Fruit fly (Drosophila melanogaster) whole organism, embryonic: ENCODE results near the gene CG17816.

Experiments
- Atf6 ChIP-seq: fragments of 200-800 bp; sonication (Bioruptor generic); IDR thresholded peaks from 2 replicates; pipeline ENCODE4 v1.3.6; 2022; ENCODE audit warnings: missing biosample characterization, missing genetic modification characterization
- Bgb ChIP-seq: fragments of 200-800 bp; sonication (Bioruptor generic); IDR thresholded peaks from 2 replicates; pipeline ENCODE4 v1.3.6; 2022; ENCODE audit warnings: missing biosample characterization, missing genetic modification characterization; ENCODE audit not compliant: partially characterized antibody
- C15 ChIP-seq: fragments of 200-800 bp; sonication (Bioruptor generic); IDR thresholded peaks from 3 replicates; pipeline ENCODE4 v1.3.6; 2022; ENCODE audit warnings: missing biosample characterization, missing genetic modification characterization
- CG10274 ChIP-seq: fragments of 200-800 bp; sonication (Bioruptor generic); optimal IDR thresholded peaks from 3 replicates; lab custom pipeline; 2017; ENCODE audit warnings: missing biosample characterization, mild to moderate bottlenecking, missing genetic modification characterization
- CG10321 ChIP-seq: fragments of 200-800 bp; sonication (Bioruptor generic); IDR thresholded peaks from 2 replicates; pipeline ENCODE4 v1.3.6; 2022; ENCODE audit warnings: missing biosample characterization, missing genetic modification characterization
- CG10462 ChIP-seq: fragments of 200-800 bp; sonication (Bioruptor generic); optimal IDR thresholded peaks from 2 replicates; lab custom pipeline; 2016; ENCODE audit warnings: missing biosample characterization, missing genetic modification characterization
- CG11398 ChIP-seq: fragments of 200-800 bp; sonication (Bioruptor generic); optimal IDR thresholded peaks from 2 replicates; lab custom pipeline; 2016; ENCODE audit warnings: missing biosample characterization, missing genetic modification characterization
- CG12391 ChIP-seq: fragments of 200-800 bp; sonication (Bioruptor generic); optimal IDR thresholded peaks from 3 replicates; lab custom pipeline; 2018; ENCODE audit warnings: missing biosample characterization, mild to moderate bottlenecking, missing genetic modification characterization, moderate library complexity
- CG13894 ChIP-seq: fragments of 200-800 bp; sonication (Bioruptor generic); optimal IDR thresholded peaks from 3 replicates; lab custom pipeline; 2018; ENCODE audit warnings: missing biosample characterization, mild to moderate bottlenecking, missing genetic modification characterization, moderate library complexity
- CG17612 ChIP-seq: fragments of 200-800 bp; sonication (Bioruptor generic); IDR thresholded peaks from 2 replicates; pipeline ENCODE4 v1.3.6; 2022; ENCODE audit warnings: missing biosample characterization, missing genetic modification characterization
- CG1792 ChIP-seq: fragments of 200-800 bp; sonication (Bioruptor generic); optimal IDR thresholded peaks from 2 replicates; lab custom pipeline; 2016; ENCODE audit warnings: missing biosample characterization, missing genetic modification characterization
- CG18476 ChIP-seq: fragments of 200-800 bp; sonication (Bioruptor generic); optimal IDR thresholded peaks from 2 replicates; lab custom pipeline; 2016; ENCODE audit warnings: missing biosample characterization, mild to moderate bottlenecking, missing genetic modification characterization
- CG2678 ChIP-seq: fragments of 200-800 bp; sonication (Bioruptor generic); optimal IDR thresholded peaks from 3 replicates; lab custom pipeline; 2019; ENCODE audit warnings: missing biosample characterization, mild to moderate bottlenecking, missing genetic modification characterization, moderate library complexity
- CG31224 ChIP-seq: fragments of 200-800 bp; sonication (Bioruptor generic); IDR thresholded peaks from 2 replicates; pipeline ENCODE4 v1.3.6; 2022; ENCODE audit warnings: missing biosample characterization, missing genetic modification characterization
- CG32532 ChIP-seq: fragments of 200-800 bp; sonication (Bioruptor generic); IDR thresholded peaks from 2 replicates; pipeline ENCODE4 v1.3.6; 2022; ENCODE audit warnings: missing biosample characterization, missing genetic modification characterization
- CG3838 ChIP-seq: fragments of 200-800 bp; sonication (Bioruptor generic); optimal IDR thresholded peaks from 3 replicates; lab custom pipeline; 2016; ENCODE audit warnings: missing biosample characterization, missing genetic modification characterization
- CG42726 ChIP-seq: fragments of 200-800 bp; sonication (Bioruptor generic); IDR thresholded peaks from 2 replicates; pipeline ENCODE4 v1.3.6; 2022; ENCODE audit warnings: missing biosample characterization, missing genetic modification characterization; ENCODE audit not compliant: partially characterized antibody
- CG4282 ChIP-seq: fragments of 200-800 bp; sonication (Bioruptor generic); optimal IDR thresholded peaks from 2 replicates; lab custom pipeline; 2016; ENCODE audit warnings: missing biosample characterization, missing genetic modification characterization
- CG4730 ChIP-seq: fragments of 200-800 bp; sonication (Bioruptor generic); IDR thresholded peaks from 2 replicates; pipeline ENCODE4 v1.3.6; 2022; ENCODE audit warnings: missing biosample characterization, missing genetic modification characterization
- CG4820 ChIP-seq: fragments of 200-800 bp; sonication (Bioruptor generic); optimal IDR thresholded peaks from 3 replicates; lab custom pipeline; 2016; ENCODE audit warnings: missing biosample characterization, missing genetic modification characterization
- CG4854 ChIP-seq: fragments of 200-800 bp; sonication (Bioruptor generic); optimal IDR thresholded peaks from 2 replicates; lab custom pipeline; 2016; ENCODE audit warnings: missing biosample characterization, missing genetic modification characterization, inconsistent platforms
- CG5180 ChIP-seq: fragments of 200-800 bp; sonication (Bioruptor generic); optimal IDR thresholded peaks from 3 replicates; lab custom pipeline; 2017; ENCODE audit warnings: missing biosample characterization, missing genetic modification characterization, mild to moderate bottlenecking, moderate library complexity, missing genetic modification reagents
- CG7556 ChIP-seq: fragments of 200-800 bp; sonication (Bioruptor generic); optimal IDR thresholded peaks from 2 replicates; lab custom pipeline; 2017; ENCODE audit warnings: missing biosample characterization, mild to moderate bottlenecking, missing genetic modification characterization
- CG7786 ChIP-seq: fragments of 200-800 bp; sonication (Bioruptor generic); optimal IDR thresholded peaks from 2 replicates; lab custom pipeline; 2016; ENCODE audit warnings: missing biosample characterization, missing genetic modification characterization
- CG7987 ChIP-seq: fragments of 200-800 bp; sonication (Bioruptor generic); optimal IDR thresholded peaks from 2 replicates; lab custom pipeline; 2018; ENCODE audit warnings: missing biosample characterization, mild to moderate bottlenecking, missing genetic modification characterization, moderate library complexity
- Dad ChIP-seq: fragments of 200-800 bp; sonication (Bioruptor generic); optimal IDR thresholded peaks from 3 replicates; lab custom pipeline; 2016; ENCODE audit warnings: missing biosample characterization, missing genetic modification characterization
- Dfd ChIP-seq, 2 experiments: fragments of >200 bp; optimal IDR thresholded peaks; 2 replicates each; lab custom pipeline; 2017; ENCODE audit warnings: missing biosample characterization in 2 of 2, missing genetic modification characterization in 2 of 2
- Dll ChIP-seq: fragments of 200-800 bp; sonication (Bioruptor generic); IDR thresholded peaks from 4 replicates; pipeline ENCODE4 v1.3.6; 2022; ENCODE audit warnings: missing biosample characterization, missing genetic modification characterization; ENCODE audit not compliant: partially characterized antibody
- Doc3 ChIP-seq: fragments of 200-800 bp; sonication (Bioruptor generic); IDR thresholded peaks from 3 replicates; pipeline ENCODE4 v1.3.6; 2022; ENCODE audit warnings: missing biosample characterization, missing genetic modification characterization; ENCODE audit not compliant: partially characterized antibody
- E2f1 ChIP-seq: fragments of 200-800 bp; sonication (Bioruptor generic); IDR thresholded peaks from 2 replicates; pipeline ENCODE4 v1.3.6; 2022; ENCODE audit warnings: missing biosample characterization, missing genetic modification characterization
- Hr51 ChIP-seq, 2 experiments: fragments of 200-800 bp; sonication (Bioruptor generic); optimal IDR thresholded peaks; 2 replicates in 1 of 2; 3 replicates in 1 of 2; lab custom pipeline; 2016 to 2018; ENCODE audit warnings: missing biosample characterization in 2 of 2, missing genetic modification characterization in 2 of 2, mild to moderate bottlenecking in 1 of 2, moderate library complexity in 1 of 2
- Mad ChIP-seq: fragments of 200-800 bp; sonication (Bioruptor generic); optimal IDR thresholded peaks from 2 replicates; lab custom pipeline; 2016; ENCODE audit warnings: missing biosample characterization, missing genetic modification characterization
- Mes4 ChIP-seq: fragments of 200-800 bp; sonication (Bioruptor generic); optimal IDR thresholded peaks from 2 replicates; lab custom pipeline; 2016; ENCODE audit warnings: missing biosample characterization, missing genetic modification characterization
- Scr ChIP-seq: fragments of 200-800 bp; sonication (Bioruptor generic); IDR thresholded peaks from 2 replicates; pipeline ENCODE4 v1.3.6; 2022; ENCODE audit warnings: missing biosample characterization, missing genetic modification characterization; ENCODE audit not compliant: partially characterized antibody
- Stat92E ChIP-seq, 3 experiments: fragments of >200 bp in 2 of 3; fragments of 200-800 bp in 1 of 3; sonication (Bioruptor generic) in 1 of 3; optimal IDR thresholded peaks; 2 replicates each; lab custom pipeline; 2017 to 2019; ENCODE audit warnings: missing biosample characterization in 3 of 3, missing genetic modification characterization in 3 of 3, mild to moderate bottlenecking in 1 of 3, moderate library complexity in 1 of 3
- az2 ChIP-seq: fragments of 200-800 bp; sonication (Bioruptor generic); optimal IDR thresholded peaks from 3 replicates; lab custom pipeline; 2016; ENCODE audit warnings: missing biosample characterization, missing genetic modification characterization
- croc ChIP-seq: fragments of 200-800 bp; sonication (Bioruptor generic); conservative IDR thresholded peaks from 3 replicates; pipeline ENCODE4 v1.3.6; 2022; ENCODE audit warnings: missing biosample characterization, missing genetic modification characterization
- crp ChIP-seq, 2 experiments: fragments of 200-800 bp; sonication (Bioruptor generic); optimal IDR thresholded peaks; 2 replicates in 1 of 2; 3 replicates in 1 of 2; lab custom pipeline; 2017; ENCODE audit warnings: missing biosample characterization in 2 of 2, missing genetic modification characterization in 2 of 2, mild to moderate bottlenecking in 1 of 2, moderate library complexity in 1 of 2
- dysf ChIP-seq: fragments of 200-800 bp; sonication (Bioruptor generic); IDR thresholded peaks from 3 replicates; pipeline ENCODE4 v1.3.6; 2022; ENCODE audit warnings: missing biosample characterization, missing genetic modification characterization
- ewg ChIP-seq: fragments of 200-800 bp; sonication (Bioruptor generic); optimal IDR thresholded peaks from 3 replicates; lab custom pipeline; 2017; ENCODE audit warnings: mild to moderate bottlenecking, missing biosample characterization, missing genetic modification reagents, missing genetic modification characterization
- hkb ChIP-seq, 2 experiments: fragments of 200-800 bp in 1 of 2; fragments of >200 bp in 1 of 2; sonication (Bioruptor generic) in 1 of 2; IDR thresholded peaks in 1 of 2; optimal IDR thresholded peaks in 1 of 2; 2 replicates each; pipeline versions ENCODE4 v1.3.6 to Lab custom; 2017 to 2022; ENCODE audit warnings: missing biosample characterization in 1 of 2, missing genetic modification characterization in 1 of 2
- hth ChIP-seq: fragments of >200 bp; optimal IDR thresholded peaks from 2 replicates; lab custom pipeline; 2017; ENCODE audit warnings: inconsistent platforms
- mirr ChIP-seq: fragments of 200-800 bp; sonication (Bioruptor generic); optimal IDR thresholded peaks from 3 replicates; lab custom pipeline; 2018; ENCODE audit warnings: missing biosample characterization, mild to moderate bottlenecking, missing genetic modification characterization
- nerfin-1 ChIP-seq: fragments of 200-800 bp; sonication (Bioruptor generic); optimal IDR thresholded peaks from 3 replicates; lab custom pipeline; 2019; ENCODE audit warnings: missing biosample characterization, mild to moderate bottlenecking, missing genetic modification characterization, moderate library complexity
- pho ChIP-seq: fragments of 200-800 bp; sonication (Bioruptor generic); optimal IDR thresholded peaks from 2 replicates; lab custom pipeline; 2016; ENCODE audit warnings: missing biosample characterization, missing genetic modification characterization
- pita ChIP-seq: fragments of 200-800 bp; sonication (Bioruptor generic); optimal IDR thresholded peaks from 2 replicates; lab custom pipeline; 2017; ENCODE audit warnings: missing biosample characterization, mild to moderate bottlenecking, missing genetic modification characterization
- pzg ChIP-seq: fragments of 200-800 bp; sonication (Bioruptor generic); optimal IDR thresholded peaks from 3 replicates; lab custom pipeline; 2018; ENCODE audit warnings: missing biosample characterization, mild to moderate bottlenecking, missing genetic modification characterization, moderate library complexity
- schlank ChIP-seq: fragments of 200-800 bp; sonication (Bioruptor generic); optimal IDR thresholded peaks from 2 replicates; lab custom pipeline; 2018; ENCODE audit warnings: missing biosample characterization, mild to moderate bottlenecking, missing genetic modification characterization
- toy ChIP-seq: fragments of 200-800 bp; sonication (Bioruptor generic); IDR thresholded peaks from 2 replicates; pipeline ENCODE4 v1.3.6; 2022; ENCODE audit warnings: missing biosample characterization, missing genetic modification characterization
- yki ChIP-seq: fragments of >200 bp; optimal IDR thresholded peaks from 3 replicates; lab custom pipeline; 2018
- zen2 ChIP-seq: fragments of 200-800 bp; sonication (Bioruptor generic); IDR thresholded peaks from 3 replicates; pipeline ENCODE4 v1.3.6; 2022; ENCODE audit warnings: missing biosample characterization, missing genetic modification characterization; ENCODE audit not compliant: partially characterized antibody

Gene CG17816

DNA sequence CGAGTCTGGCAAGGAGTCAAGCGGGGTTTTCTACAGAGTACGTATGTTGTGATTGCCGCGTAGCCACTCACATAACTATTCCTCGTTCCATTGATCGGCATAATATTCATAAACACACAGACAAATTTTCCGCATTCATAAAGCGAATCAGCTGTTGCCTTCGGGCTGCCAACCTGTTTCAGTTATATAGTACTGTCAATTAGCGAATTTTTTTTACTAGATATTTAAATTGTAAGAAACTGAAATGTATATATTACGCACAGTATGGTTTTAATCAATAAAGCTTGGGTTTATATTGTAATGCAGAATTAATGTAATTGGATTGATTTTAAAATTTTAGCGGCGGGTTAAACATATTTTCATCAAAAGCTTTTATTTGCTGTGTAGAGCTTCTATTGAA lies 26.6 kb upstream of the CG17816 start, which contains the start of gene Rfk (continued):
- TF ChIP-seq CG1792 (GFP tag; lab: Kevin White, UChicago) (no peak), CG7786 (GFP tag; lab: Kevin White, UChicago) (no peak), Mes4 (no peak), Dfd (GFP tag; optimal IDR thresholded peaks at IDR 0.05; lab: Kevin White, UChicago) (no peak), E2f1 (GFP tag; lab: Robert Waterston, UW) (no peak), Mad (GFP tag; lab: Kevin White, UChicago) (no peak), Scr (GFP tag; lab: Robert Waterston, UW) (0 out of 2 replicates have a peak, but pooled peaks have one; percentile 30), CG10321 (no peak), CG10462 (no peak), croc (no peak), Dad (GFP tag; lab: Kevin White, UChicago) (no peak), hkb (optimal IDR thresholded peaks at IDR 0.05; lab: Kevin White, UChicago) (no peak), hkb (GFP tag; IDR thresholded peaks at IDR 0.05; lab: Robert Waterston, UW) (peak; percentile 26; the same call in 1 of the 2 replicates), pzg (GFP tag; lab: Kevin White, UChicago) (peak; percentile 55), CG4730 (GFP tag; lab: Robert Waterston, UW) (no peak), CG32532 (GFP tag; lab: Robert Waterston, UW) (no peak), CG42726 (GFP tag; lab: Robert Waterston, UW) (no peak), Stat92E (GFP tag; optimal IDR thresholded peaks at IDR 0.05; lab: Kevin White, UChicago) (no peak), mirr (no peak), CG5180 (GFP tag; lab: Kevin White, UChicago) (no peak), pita (GFP tag; lab: Kevin White, UChicago) (no peak), CG13894 (tag; lab: Kevin White, UChicago) (no peak), zen2 (GFP tag; lab: Robert Waterston, UW) (no peak), CG7556 (no peak), CG4282 (GFP tag; lab: Kevin White, UChicago) (no peak), CG17612 (GFP tag; lab: Robert Waterston, UW) (no peak), Hr51 (GFP tag; optimal IDR thresholded peaks at IDR 0.05; lab: Kevin White, UChicago) (no peak), CG3838 (no peak), toy (GFP tag; lab: Robert Waterston, UW) (no peak), Atf6 (GFP tag; lab: Robert Waterston, UW) (no peak), nerfin-1 (tag; lab: Kevin White, UChicago) (no peak), pho (GFP tag; lab: Kevin White, UChicago) (no peak), C15 (GFP tag; lab: Robert Waterston, UW) (no peak), schlank (tag; lab: Kevin White, UChicago) (no peak), CG12391 (tag; lab: Kevin White, UChicago) (peak; percentile 56), CG10274 (GFP tag; lab: Kevin White, UChicago) (no peak), yki (lab: Kevin White, UChicago) (no peak), hth (lab: Kevin White, UChicago) (no peak), CG7987 (GFP tag; lab: Kevin White, UChicago) (no peak), CG4854 (GFP tag; lab: Kevin White, UChicago) (no peak), Bgb (no peak), CG31224 (no peak), CG18476 (GFP tag; lab: Kevin White, UChicago) (no peak), Dll (GFP tag; lab: Robert Waterston, UW) (no peak), CG11398 (GFP tag; lab: Kevin White, UChicago) (no peak), ewg (GFP tag; lab: Kevin White, UChicago) (no peak), CG4820 (GFP tag; lab: Kevin White, UChicago) (no peak), Doc3 (GFP tag; lab: Robert Waterston, UW) (peak; percentile 44; the same call in 1 of the 3 replicates), dysf (GFP tag; lab: Robert Waterston, UW) (no peak), crp (GFP tag; optimal IDR thresholded peaks at IDR 0.05; lab: Kevin White, UChicago) (peak; percentile 77 to 94), az2 (GFP tag; lab: Kevin White, UChicago) (peak; percentile 21), CG2678 (tag; lab: Kevin White, UChicago) (no peak)
